Worm (Caenorhabditis elegans) whole organism, early embryonic: ENCODE data around the gene ZK287.7.

Experiments used
- B0310.2 ChIP-seq: sonication (generic microtip); optimal IDR thresholded peaks from 2 replicates; lab custom pipeline; 2016; ENCODE audit warnings: mild to moderate bottlenecking, missing genetic modification characterization, missing compliant biosample characterization
- F13C5.2 ChIP-seq: sonication (generic microtip); optimal IDR thresholded peaks from 2 replicates; lab custom pipeline; 2017; ENCODE audit warnings: mild to moderate bottlenecking, missing genetic modification characterization, inconsistent platforms, missing compliant biosample characterization
- aly-1 ChIP-seq: sonication (generic microtip); optimal IDR thresholded peaks from 2 replicates; lab custom pipeline; 2016; ENCODE audit warnings: missing genetic modification characterization, missing compliant biosample characterization
- ama-1 ChIP-seq: fragments of 150-350 bp; optimal IDR thresholded peaks from 2 replicates; lab custom pipeline; 2014
- ceh-13 ChIP-seq: fragments of 200-800 bp; sonication (Bioruptor generic); optimal IDR thresholded peaks from 2 replicates; lab custom pipeline; 2018; ENCODE audit warnings: mild to moderate bottlenecking, missing genetic modification characterization, missing compliant biosample characterization
- ceh-36 ChIP-seq: sonication (generic microtip); optimal IDR thresholded peaks from 2 replicates; lab custom pipeline; 2016; ENCODE audit warnings: missing genetic modification characterization, inconsistent platforms, missing compliant biosample characterization
- ets-7 ChIP-seq: sonication (generic microtip); optimal IDR thresholded peaks from 2 replicates; lab custom pipeline; 2016; ENCODE audit warnings: missing genotype, missing genetic modification characterization, missing compliant biosample characterization
- flt-1 ChIP-seq: fragments of 200-800 bp; sonication (Bioruptor generic); IDR thresholded peaks from 2 replicates; pipeline ENCODE4 v1.3.6; 2022; ENCODE audit warnings: missing genetic modification characterization, missing compliant biosample characterization
- hmbx-1 ChIP-seq: sonication (generic microtip); optimal IDR thresholded peaks from 2 replicates; lab custom pipeline; 2016; ENCODE audit warnings: mild to moderate bottlenecking, missing genetic modification characterization, missing compliant biosample characterization
- hmg-4 ChIP-seq: fragments of 200-800 bp; sonication (Bioruptor generic); optimal IDR thresholded peaks from 2 replicates; lab custom pipeline; 2018; ENCODE audit warnings: mild to moderate bottlenecking, missing genetic modification characterization, missing compliant biosample characterization
- hnd-1 ChIP-seq: sonication (generic microtip); optimal IDR thresholded peaks from 2 replicates; lab custom pipeline; 2016; ENCODE audit warnings: missing genetic modification characterization, missing compliant biosample characterization
- pes-1 ChIP-seq: fragments of 200-800 bp; sonication (Bioruptor generic); IDR thresholded peaks from 2 replicates; pipeline ENCODE4 v1.3.6; 2022; ENCODE audit warnings: missing genetic modification reagents, missing genetic modification characterization, missing compliant biosample characterization
- scrt-1 ChIP-seq: fragments of 200-800 bp; sonication (Bioruptor generic); IDR thresholded peaks from 2 replicates; pipeline ENCODE4 v1.3.6; 2022; ENCODE audit warnings: missing genetic modification characterization, missing compliant biosample characterization
- sea-1 ChIP-seq: fragments of 200-800 bp; sonication (Bioruptor generic); conservative IDR thresholded peaks from 2 replicates; pipeline ENCODE4 v1.3.6; 2022; ENCODE audit warnings: missing genetic modification characterization, missing compliant biosample characterization
- tbx-11 ChIP-seq: fragments of 200-800 bp; sonication (Bioruptor generic); IDR thresholded peaks from 2 replicates; pipeline ENCODE4 v1.3.6; 2022; ENCODE audit warnings: missing genetic modification characterization, missing compliant biosample characterization
- tbx-37 ChIP-seq: fragments of 200-800 bp; sonication (Bioruptor generic); conservative IDR thresholded peaks from 2 replicates; pipeline ENCODE4 v1.3.6; 2022; ENCODE audit warnings: missing genetic modification reagents, missing genetic modification characterization, missing compliant biosample characterization
- tra-4 ChIP-seq: sonication (generic microtip); optimal IDR thresholded peaks from 2 replicates; lab custom pipeline; 2017; ENCODE audit warnings: missing genetic modification characterization, missing compliant biosample characterization

The ZK287.7 gene

DNA sequence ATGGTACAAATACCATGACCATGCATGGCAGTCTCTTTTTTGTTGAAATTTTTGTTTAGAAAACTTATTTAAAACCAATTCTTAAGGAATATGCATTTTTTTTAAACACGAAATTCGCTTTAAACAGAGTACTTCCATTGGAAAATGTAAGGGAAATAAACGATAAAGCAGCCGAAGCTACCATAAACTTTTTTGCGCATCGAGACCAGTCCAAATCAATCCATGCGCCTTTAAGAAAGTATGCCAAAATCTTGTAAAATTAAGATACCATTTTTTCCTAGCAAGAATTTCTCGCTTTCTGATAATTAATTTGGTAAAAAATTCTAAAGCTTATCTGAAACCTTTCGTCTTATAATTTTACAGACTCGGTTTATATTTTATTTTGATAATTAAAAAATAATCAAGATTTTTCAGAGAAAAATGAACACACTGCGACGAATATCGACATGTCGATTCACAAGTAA, at the start of gene ZK287.7:
Gene ZK287.7 (plus strand): TSS at position 414 of the 464 bp plus-strand sequence.
- no peak for TF ChIP-seq ama-1 (lab: Kevin White, UChicago)
- no peak for TF ChIP-seq ceh-13 (GFP tag; lab: Kevin White, UChicago)
- TF ChIP-seq tbx-11: no peak
- TF ChIP-seq tbx-37: no peak
- no peak for TF ChIP-seq B0310.2 (tag; lab: Kevin White, UChicago)
- TF ChIP-seq scrt-1: no peak
- no peak for TF ChIP-seq ets-7
- TF ChIP-seq aly-1: no peak
- TF ChIP-seq ceh-36 (tag; lab: Kevin White, UChicago): no peak
- no peak for TF ChIP-seq sea-1

DNA sequence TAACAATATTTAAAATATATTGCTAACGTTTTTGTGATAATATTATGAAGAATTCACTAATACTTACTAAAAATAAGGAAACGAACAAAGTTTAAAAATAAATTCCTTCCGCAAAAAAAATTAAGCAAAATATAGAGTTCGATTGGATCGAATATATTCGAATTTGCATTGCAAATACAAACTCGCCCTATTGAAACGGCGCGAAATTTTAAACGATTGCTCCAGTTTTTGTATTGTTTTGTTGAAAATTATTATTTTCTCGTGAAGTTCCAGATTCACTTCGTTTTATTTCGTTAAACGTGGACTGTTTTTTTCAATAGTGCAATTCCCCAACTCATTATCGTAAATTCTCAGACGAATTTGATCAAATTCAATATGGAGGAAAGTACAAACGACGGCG, 47.4 kb upstream of the ZK287.7 start, which contains the start of the genes atl-1 and hcp-2:
Gene atl-1 (minus strand): TSS at position 89 of the 400 bp plus-strand sequence.
Gene hcp-2 (plus strand): TSS at position 353 of the 400 bp plus-strand sequence.
- TF ChIP-seq B0310.2 (tag; lab: Kevin White, UChicago): no peak
- no peak for TF ChIP-seq hmg-4 (GFP tag; lab: Kevin White, UChicago)
- no peak for TF ChIP-seq scrt-1
- TF ChIP-seq pes-1 (GFP tag; lab: Robert Waterston, UW): no peak
- no peak for TF ChIP-seq ceh-13 (GFP tag; lab: Kevin White, UChicago)

DNA sequence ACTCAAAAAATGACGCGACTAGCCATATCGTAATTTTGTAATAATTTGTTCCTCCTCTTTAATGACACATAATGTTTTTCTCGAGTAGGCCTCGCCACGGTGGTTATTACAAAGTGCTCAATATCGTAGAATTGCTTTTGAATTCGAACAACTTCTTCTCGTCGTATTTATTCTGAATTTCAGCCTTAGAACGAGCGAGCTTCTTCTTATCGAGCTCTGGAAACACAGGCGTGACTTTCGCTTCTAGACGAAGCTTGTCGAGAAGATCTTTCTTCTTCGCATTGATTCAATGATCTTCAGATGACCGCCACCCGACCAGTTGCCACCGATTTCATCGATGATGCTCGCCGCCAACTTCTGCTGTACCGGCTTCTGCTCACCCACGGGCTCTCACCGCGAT, 41.6 kb upstream of the ZK287.7 start, which contains the start of gene T06E4.21:
Gene T06E4.21 (plus strand): TSS at position 301 of the 400 bp plus-strand sequence.
- TF ChIP-seq ceh-36 (tag; lab: Kevin White, UChicago) (no peak), B0310.2 (tag; lab: Kevin White, UChicago) (no peak), sea-1 (no peak), flt-1 (GFP tag; lab: Robert Waterston, UW) (no peak), tra-4 (no peak), hmg-4 (GFP tag; lab: Kevin White, UChicago) (no peak), F13C5.2 (tag; lab: Kevin White, UChicago) (no peak), ceh-13 (GFP tag; lab: Kevin White, UChicago) (no peak), tbx-37 (no peak), ama-1 (lab: Kevin White, UChicago) (no peak), scrt-1 (no peak)

- no peak for TF ChIP-seq flt-1 (GFP tag; lab: Robert Waterston, UW)
- TF ChIP-seq pes-1 (GFP tag; lab: Robert Waterston, UW): no peak
- no peak for TF ChIP-seq hnd-1
- TF ChIP-seq hmg-4 (GFP tag; lab: Kevin White, UChicago): no peak
- TF ChIP-seq sea-1: no peak
These were observed 38.6 kb upstream of the ZK287.7 start, which contains the start of gene cyp-29A4 for ce11 chrV:9654154-9654805. Gene cyp-29A4, plus strand, starts transcription at chrV:9654755.

- TF ChIP-seq sea-1 (no peak), ceh-36 (tag; lab: Kevin White, UChicago) (no peak), F13C5.2 (tag; lab: Kevin White, UChicago) (no peak), tra-4 (no peak), hmg-4 (GFP tag; lab: Kevin White, UChicago) (no peak), tbx-37 (no peak), ets-7 (no peak), scrt-1 (no peak), ceh-13 (GFP tag; lab: Kevin White, UChicago) (no peak), flt-1 (GFP tag; lab: Robert Waterston, UW) (no peak), hnd-1 (no peak), B0310.2 (tag; lab: Kevin White, UChicago) (no peak), hmbx-1 (no peak)
These were observed 31.3 kb upstream of the ZK287.7 start, which contains the start of gene pitr-4 for ce11 chrV:9661514-9661913. Gene pitr-4, minus strand, starts transcription at chrV:9661614.

- no peak for TF ChIP-seq scrt-1
- no peak for TF ChIP-seq F13C5.2 (tag; lab: Kevin White, UChicago)
- TF ChIP-seq aly-1: no peak
- TF ChIP-seq B0310.2 (tag; lab: Kevin White, UChicago): no peak
- no peak for TF ChIP-seq ama-1 (lab: Kevin White, UChicago)
- TF ChIP-seq tra-4: no peak
- TF ChIP-seq tbx-37: no peak
- TF ChIP-seq hmbx-1: no peak
- no peak for TF ChIP-seq hmg-4 (GFP tag; lab: Kevin White, UChicago)
- TF ChIP-seq sea-1: no peak
- TF ChIP-seq pes-1 (GFP tag; lab: Robert Waterston, UW): no peak
- no peak for TF ChIP-seq ets-7
- no peak for TF ChIP-seq hnd-1
- no peak for TF ChIP-seq flt-1 (GFP tag; lab: Robert Waterston, UW)
- no peak for TF ChIP-seq ceh-36 (tag; lab: Kevin White, UChicago)
- TF ChIP-seq ceh-13 (GFP tag; lab: Kevin White, UChicago): no peak
- TF ChIP-seq tbx-11: no peak
These were observed 28.9 kb upstream of the ZK287.7 start for ce11 chrV:9663948-9664347.

ce11 chrV:9664620-9665019, 28.2 kb upstream of the ZK287.7 start:
- no peak for TF ChIP-seq flt-1 (GFP tag; lab: Robert Waterston, UW)
- TF ChIP-seq sea-1: no peak
- TF ChIP-seq hnd-1: no peak
- no peak for TF ChIP-seq ceh-13 (GFP tag; lab: Kevin White, UChicago)
- no peak for TF ChIP-seq hmbx-1

- TF ChIP-seq tbx-11 (no peak), pes-1 (GFP tag; lab: Robert Waterston, UW) (no peak)
These were observed 26.5 kb upstream of the ZK287.7 start, which contains the start of gene ZK287.1 for ce11 chrV:9666394-9666793. Gene ZK287.1, plus strand, starts transcription at chrV:9666694.
